Worm (Caenorhabditis elegans): ENCODE measurements around the gene D2007.1.

DNA sequence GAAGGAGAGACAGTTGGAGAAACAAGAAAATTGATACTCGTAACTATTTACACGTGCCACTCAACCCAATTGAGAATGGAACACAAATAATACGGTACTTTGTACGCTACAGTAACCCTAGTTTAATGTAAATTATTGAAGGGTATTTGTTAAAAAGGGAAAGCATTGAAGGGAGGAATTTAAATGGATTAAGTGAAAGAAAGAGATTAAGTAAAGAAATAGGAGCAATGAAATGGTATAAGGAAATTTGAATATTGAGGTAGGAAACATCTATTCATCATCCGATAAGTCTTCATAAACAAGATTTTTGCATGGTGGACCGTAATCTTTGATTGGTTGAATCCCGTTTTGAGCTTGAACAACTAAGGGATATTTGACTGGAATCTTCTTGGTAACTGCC is 43.9 kb upstream of the D2007.1 start:
- TF ChIP-seq tab-1 (GFP tag; IDR thresholded peaks at IDR 0.05) (no peak), flt-1 (GFP tag; IDR thresholded peaks at IDR 0.05) (no peak), ztf-29 (GFP tag; IDR thresholded peaks at IDR 0.05) (no peak), cog-1 (tag; optimal IDR thresholded peaks at IDR 0.05) (no peak), ref-1 (GFP tag; conservative IDR thresholded peaks at IDR 0.05) (no peak), med-1 (GFP tag; optimal IDR thresholded peaks at IDR 0.05; ENCODE audit: insufficient read depth) (no peak), ztf-23 (GFP tag; IDR thresholded peaks at IDR 0.05) (no peak)

All from whole organism, midembryonic.